Worm (Caenorhabditis elegans): ENCODE measurements around the gene F47B10.3.

DNA sequence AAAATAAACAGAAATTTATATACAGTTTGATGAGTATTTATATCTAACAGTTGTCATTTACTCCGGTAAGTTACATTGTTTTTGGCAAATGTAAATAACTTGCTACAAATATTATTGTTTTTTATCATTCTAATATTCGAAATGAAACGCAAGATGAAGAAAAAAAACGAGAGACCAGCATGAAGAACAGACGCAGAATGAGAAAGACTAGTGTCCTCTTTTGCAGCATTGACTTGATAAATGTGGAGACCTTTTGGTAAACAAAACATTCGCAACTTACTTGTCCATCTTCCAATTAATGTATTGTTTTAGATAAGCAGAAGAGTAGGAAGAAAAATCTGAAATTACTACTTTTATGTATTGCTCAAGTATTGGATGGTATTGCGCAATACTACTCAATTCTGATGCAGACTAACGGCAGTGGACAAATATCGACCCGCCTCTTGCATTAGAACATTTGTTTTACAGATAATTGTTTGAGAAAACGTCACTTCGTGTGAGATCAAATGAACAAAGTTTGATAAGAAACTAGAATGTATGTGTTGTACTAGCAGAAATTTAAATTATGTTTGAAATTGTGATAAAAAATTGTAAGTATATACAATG is 14.7 kb upstream of the F47B10.3 start, which contains the start of gene pgp-6:
- no peak for TF ChIP-seq ama-1 (optimal IDR thresholded peaks at IDR 0.05)
- TF ChIP-seq tbx-37 (GFP tag; conservative IDR thresholded peaks at IDR 0.05), result no peak
- no peak for TF ChIP-seq aly-1 (tag; optimal IDR thresholded peaks at IDR 0.05)
- no peak for TF ChIP-seq pes-1 (GFP tag; IDR thresholded peaks at IDR 0.05)
- TF ChIP-seq ets-7 (tag; optimal IDR thresholded peaks at IDR 0.05), result no peak
- no peak for TF ChIP-seq tbx-11 (GFP tag; IDR thresholded peaks at IDR 0.05)
- TF ChIP-seq flt-1 (GFP tag; IDR thresholded peaks at IDR 0.05), result no peak
- no peak for TF ChIP-seq B0310.2 (tag; optimal IDR thresholded peaks at IDR 0.05)
